Worm (Caenorhabditis elegans) whole organism, early embryonic: ENCODE measurements around the gene K02F3.12.

Source experiments
- F13C5.2 ChIP-seq: sonication (generic microtip); optimal IDR thresholded peaks from 2 replicates; lab custom pipeline; 2017; ENCODE audit warnings: mild to moderate bottlenecking, missing genetic modification characterization, inconsistent platforms, missing compliant biosample characterization
- aly-1 ChIP-seq: sonication (generic microtip); optimal IDR thresholded peaks from 2 replicates; lab custom pipeline; 2016; ENCODE audit warnings: missing genetic modification characterization, missing compliant biosample characterization
- ama-1 ChIP-seq: fragments of 150-350 bp; optimal IDR thresholded peaks from 2 replicates; lab custom pipeline; 2014
- ceh-36 ChIP-seq: sonication (generic microtip); optimal IDR thresholded peaks from 2 replicates; lab custom pipeline; 2016; ENCODE audit warnings: missing genetic modification characterization, inconsistent platforms, missing compliant biosample characterization
- hmg-4 ChIP-seq: fragments of 200-800 bp; sonication (Bioruptor generic); optimal IDR thresholded peaks from 2 replicates; lab custom pipeline; 2018; ENCODE audit warnings: mild to moderate bottlenecking, missing genetic modification characterization, missing compliant biosample characterization
- pes-1 ChIP-seq: fragments of 200-800 bp; sonication (Bioruptor generic); IDR thresholded peaks from 2 replicates; pipeline ENCODE4 v1.3.6; 2022; ENCODE audit warnings: missing genetic modification reagents, missing genetic modification characterization, missing compliant biosample characterization
- tbx-11 ChIP-seq: fragments of 200-800 bp; sonication (Bioruptor generic); IDR thresholded peaks from 2 replicates; pipeline ENCODE4 v1.3.6; 2022; ENCODE audit warnings: missing genetic modification characterization, missing compliant biosample characterization
- tbx-37 ChIP-seq: fragments of 200-800 bp; sonication (Bioruptor generic); conservative IDR thresholded peaks from 2 replicates; pipeline ENCODE4 v1.3.6; 2022; ENCODE audit warnings: missing genetic modification reagents, missing genetic modification characterization, missing compliant biosample characterization

DNA sequence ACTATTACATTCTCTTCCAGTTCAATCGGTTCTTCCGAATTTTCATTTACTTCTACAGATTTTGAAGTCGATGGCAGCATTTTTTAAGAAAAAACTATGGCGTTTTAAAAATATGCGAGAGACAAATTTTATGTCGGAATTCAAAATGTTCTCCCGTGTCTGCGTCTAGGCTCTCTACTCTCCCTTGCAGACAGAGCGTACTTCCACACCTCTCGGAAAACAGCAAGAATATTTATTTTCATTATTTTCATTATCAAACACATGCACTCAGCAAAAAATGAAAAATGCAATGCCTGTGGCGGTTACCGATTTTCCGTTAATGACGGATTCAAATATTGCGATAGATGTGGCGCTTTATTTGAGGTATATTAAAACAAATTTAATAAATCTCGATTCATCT lies 39.2 kb downstream of the K02F3.12 start, which contains the start of the genes ztf-18 and F23H11.2:
- no peak for TF ChIP-seq ama-1 (lab: Kevin White, UChicago)
- no peak for TF ChIP-seq tbx-11 (GFP tag; lab: Robert Waterston, UW)
- TF ChIP-seq tbx-37 = no peak
- TF ChIP-seq ceh-36 (tag; lab: Kevin White, UChicago) = no peak
- no peak for TF ChIP-seq hmg-4 (GFP tag; lab: Kevin White, UChicago)
- TF ChIP-seq pes-1 = no peak
- no peak for TF ChIP-seq aly-1 (tag; lab: Kevin White, UChicago)
- no peak for TF ChIP-seq F13C5.2 (tag; lab: Kevin White, UChicago)
